Fruit fly (Drosophila melanogaster): ENCODE results near the gene CG16952.

The CG16952 gene

DNA sequence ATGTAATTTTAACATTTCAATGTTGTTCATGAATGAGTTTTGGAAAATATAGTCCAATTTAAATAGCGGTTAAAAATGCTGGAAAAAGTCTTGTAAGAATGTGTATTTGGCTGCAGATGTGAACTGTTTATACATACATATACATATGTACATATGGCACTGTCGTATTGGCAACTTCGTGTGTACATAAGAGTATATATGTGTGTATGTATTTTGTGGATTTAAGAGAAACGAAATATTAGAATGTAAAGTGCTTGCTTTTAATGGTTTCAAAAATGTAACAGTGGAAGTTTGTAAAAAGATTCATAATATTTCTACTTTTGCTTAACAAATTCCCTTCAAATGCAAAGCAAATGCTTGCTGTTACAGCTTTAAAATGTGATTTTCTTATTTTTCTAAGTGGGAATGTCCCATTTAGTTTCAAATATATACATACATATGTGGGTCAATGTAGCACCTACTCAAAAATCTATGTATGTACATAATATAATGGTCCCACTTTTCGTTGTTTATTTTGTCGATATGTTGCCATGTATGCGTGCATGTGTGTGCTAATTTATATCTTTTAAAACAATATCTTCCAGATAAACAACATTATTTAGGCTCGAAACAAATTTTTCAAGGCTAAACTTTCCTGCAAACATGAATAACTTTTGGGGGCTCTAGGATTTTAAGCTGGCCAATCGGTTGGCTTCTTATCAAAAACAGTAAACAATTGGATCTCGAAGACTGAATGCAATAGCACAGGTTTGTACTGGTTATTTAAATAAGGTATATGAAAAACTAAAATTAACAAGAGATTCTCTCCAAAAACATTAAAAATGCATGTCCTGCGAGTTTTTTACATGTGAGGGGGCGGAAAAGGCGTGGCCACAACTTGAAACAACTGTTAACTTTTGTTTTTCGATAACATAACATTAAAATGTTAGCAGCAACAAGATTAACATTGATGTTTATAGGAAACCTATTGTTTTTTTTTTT lies 1.1 kb downstream of the CG16952 start (continued):
- TF ChIP-seq ERR (GFP tag; optimal IDR thresholded peaks at IDR 0.05) (peak; percentile 41), CG1602 (GFP tag; optimal IDR thresholded peaks at IDR 0.05) (peak; percentile 40), Sin3A (optimal IDR thresholded peaks at IDR 0.05) (no peak), CG3726 (GFP tag; IDR thresholded peaks at IDR 0.05) (no peak), CG2116 (GFP tag; optimal IDR thresholded peaks at IDR 0.05) (peak; percentile 56), luna (GFP tag; optimal IDR thresholded peaks at IDR 0.05) (peak; percentile 13), Nf-YB (GFP tag; optimal IDR thresholded peaks at IDR 0.05) (peak; percentile 46), eyg (GFP tag; optimal IDR thresholded peaks at IDR 0.05) (peak; percentile 54), Hand (GFP tag; optimal IDR thresholded peaks at IDR 0.05) (peak; percentile 65), CG18262 (tag; optimal IDR thresholded peaks at IDR 0.05) (peak; percentile 20), bsh (GFP tag; optimal IDR thresholded peaks at IDR 0.05) (peak in 1 of 2 experiments; percentile 53), sc (optimal IDR thresholded peaks at IDR 0.05) (no peak), sc (GFP tag; optimal IDR thresholded peaks at IDR 0.05) (no peak), CG1529 (GFP tag; optimal IDR thresholded peaks at IDR 0.05) (peak; percentile 50), Med (GFP tag) (peak; percentile 92), BtbVII (GFP tag; optimal IDR thresholded peaks at IDR 0.05) (peak; percentile 85), CG6765 (GFP tag; optimal IDR thresholded peaks at IDR 0.05) (peak; percentile 86), CG18476 (GFP tag; optimal IDR thresholded peaks at IDR 0.05) (peak; percentile 64), Hr78 (GFP tag; optimal IDR thresholded peaks at IDR 0.05) (no peak), cad (GFP tag; optimal IDR thresholded peaks at IDR 0.05) (no peak), GATAe (GFP tag; conservative IDR thresholded peaks at IDR 0.05) (no peak), Fer2 (tag; optimal IDR thresholded peaks at IDR 0.05) (peak; percentile 57), Mad (GFP tag; optimal IDR thresholded peaks at IDR 0.05) (peak; percentile 46), nom (GFP tag; optimal IDR thresholded peaks at IDR 0.05) (peak; percentile 75), her (GFP tag; optimal IDR thresholded peaks at IDR 0.05) (peak; percentile 42), CG10431 (GFP tag; optimal IDR thresholded peaks at IDR 0.05) (peak; percentile 100), Doc2 (GFP tag; IDR thresholded peaks at IDR 0.05) (no peak), Bteb2 (GFP tag; optimal IDR thresholded peaks at IDR 0.05) (peak; percentile 75), HLH4C (GFP tag; IDR thresholded peaks at IDR 0.05; ENCODE audit: partially characterized antibody) (no peak), D19A (tag; optimal IDR thresholded peaks at IDR 0.05) (no peak), CG1792 (GFP tag; optimal IDR thresholded peaks at IDR 0.05) (peak; percentile 73), jigr1 (GFP tag; IDR thresholded peaks at IDR 0.05) (no peak), Fer3 (tag; optimal IDR thresholded peaks at IDR 0.05) (peak; percentile 85), mirr (GFP tag; optimal IDR thresholded peaks at IDR 0.05) (peak; percentile 93), da (GFP tag; optimal IDR thresholded peaks at IDR 0.05) (no peak), seq (GFP tag; IDR thresholded peaks at IDR 0.05) (peak; percentile 69; the same call in 1 of the 2 replicates), CG15696 (tag; optimal IDR thresholded peaks at IDR 0.05) (peak; percentile 66), bigmax (GFP tag; optimal IDR thresholded peaks at IDR 0.05) (peak; percentile 32), rib (GFP tag; IDR thresholded peaks at IDR 0.05) (peak; percentile 20; the same call in 1 of the 2 replicates), prd (optimal IDR thresholded peaks at IDR 0.05) (no peak), prd (GFP tag; IDR thresholded peaks at IDR 0.05) (0 out of 3 replicates have a peak, but pooled peaks have one; percentile 20), CG4707 (GFP tag; optimal IDR thresholded peaks at IDR 0.05) (peak; percentile 72), pb (GFP tag; optimal IDR thresholded peaks at IDR 0.05) (no peak), CG4424 (GFP tag; optimal IDR thresholded peaks at IDR 0.05) (no peak), Stat92E (GFP tag; optimal IDR thresholded peaks at IDR 0.05) (no peak), CG4854 (GFP tag; optimal IDR thresholded peaks at IDR 0.05) (peak; percentile 50), wdn (GFP tag; IDR thresholded peaks at IDR 0.05) (peak; percentile 31; the same call in 1 of the 2 replicates), bowl (GFP tag; IDR thresholded peaks at IDR 0.05) (no peak), scrt (GFP tag; optimal IDR thresholded peaks at IDR 0.05) (no peak)

Data from whole organism, embryonic.